Fruit fly (Drosophila melanogaster) whole organism, embryonic: Measurements from ENCODE around the gene Gr93a.

Source experiments
- Bdp1 ChIP-seq: fragments of 200-800 bp; sonication (Bioruptor generic); optimal IDR thresholded peaks from 3 replicates; lab custom pipeline; 2016; ENCODE audit warnings: missing biosample characterization, missing genetic modification characterization
- CG10209 ChIP-seq: fragments of 200-800 bp; sonication (Bioruptor generic); optimal IDR thresholded peaks from 3 replicates; lab custom pipeline; 2017; ENCODE audit warnings: missing biosample characterization, mild to moderate bottlenecking, missing genetic modification characterization, missing genetic modification reagents
- CG10274 ChIP-seq: fragments of 200-800 bp; sonication (Bioruptor generic); optimal IDR thresholded peaks from 3 replicates; lab custom pipeline; 2017; ENCODE audit warnings: missing biosample characterization, mild to moderate bottlenecking, missing genetic modification characterization
- CG11504 ChIP-seq: fragments of 200-800 bp; sonication (Bioruptor generic); optimal IDR thresholded peaks from 3 replicates; lab custom pipeline; 2019; ENCODE audit warnings: missing biosample characterization, mild to moderate bottlenecking, missing genetic modification characterization, moderate library complexity
- CG11695 ChIP-seq: fragments of 200-800 bp; sonication (Bioruptor generic); IDR thresholded peaks from 3 replicates; pipeline ENCODE4 v1.3.6; 2022; ENCODE audit warnings: missing biosample characterization, missing genetic modification characterization
- CG12744 ChIP-seq: fragments of 200-800 bp; sonication (Bioruptor generic); optimal IDR thresholded peaks from 2 replicates; lab custom pipeline; 2016; ENCODE audit warnings: missing biosample characterization, missing genetic modification characterization
- CG14965 ChIP-seq: fragments of 200-800 bp; sonication (Bioruptor generic); optimal IDR thresholded peaks from 2 replicates; lab custom pipeline; 2016; ENCODE audit warnings: missing biosample characterization, missing genetic modification characterization, borderline replicate concordance
- CG15011 ChIP-seq: fragments of 200-800 bp; sonication (Bioruptor generic); optimal IDR thresholded peaks from 3 replicates; lab custom pipeline; 2018; ENCODE audit warnings: missing biosample characterization, mild to moderate bottlenecking, missing genetic modification characterization
- CG17359 ChIP-seq: fragments of 200-800 bp; sonication (Bioruptor generic); optimal IDR thresholded peaks from 3 replicates; lab custom pipeline; 2018; ENCODE audit warnings: missing biosample characterization, mild to moderate bottlenecking, missing genetic modification characterization, moderate library complexity
- CG31365 ChIP-seq: fragments of 200-800 bp; sonication (Bioruptor generic); optimal IDR thresholded peaks from 2 replicates; lab custom pipeline; 2018; ENCODE audit warnings: missing biosample characterization, mild to moderate bottlenecking, missing genetic modification characterization
- CG31388 ChIP-seq: fragments of 200-800 bp; sonication (Bioruptor generic); optimal IDR thresholded peaks from 2 replicates; lab custom pipeline; 2016; ENCODE audit warnings: missing biosample characterization, missing genetic modification characterization
- CG33557 ChIP-seq: fragments of 200-800 bp; sonication (Bioruptor generic); optimal IDR thresholded peaks from 2 replicates; lab custom pipeline; 2019; ENCODE audit warnings: missing biosample characterization, mild to moderate bottlenecking, missing genetic modification characterization, moderate library complexity
- CG34376 ChIP-seq: fragments of 200-800 bp; sonication (Bioruptor generic); optimal IDR thresholded peaks from 2 replicates; lab custom pipeline; 2018; ENCODE audit warnings: missing biosample characterization, mild to moderate bottlenecking, missing genetic modification characterization
- CG34422 ChIP-seq: fragments of 200-800 bp; sonication (Bioruptor generic); IDR thresholded peaks from 3 replicates; pipeline ENCODE4 v1.3.6; 2022; ENCODE audit warnings: missing biosample characterization, missing genetic modification characterization
- CG6272 ChIP-seq: fragments of 200-800 bp; sonication (Bioruptor generic); IDR thresholded peaks from 2 replicates; pipeline ENCODE4 v1.3.6; 2022; ENCODE audit warnings: missing biosample characterization, missing genetic modification characterization
- CG7556 ChIP-seq: fragments of 200-800 bp; sonication (Bioruptor generic); optimal IDR thresholded peaks from 2 replicates; lab custom pipeline; 2017; ENCODE audit warnings: missing biosample characterization, mild to moderate bottlenecking, missing genetic modification characterization
- CG8359 ChIP-seq: fragments of 200-800 bp; sonication (Bioruptor generic); optimal IDR thresholded peaks from 2 replicates; lab custom pipeline; 2017; ENCODE audit warnings: missing biosample characterization, mild to moderate bottlenecking, missing genetic modification characterization, borderline replicate concordance
- CG9932 ChIP-seq: fragments of 200-800 bp; sonication (Bioruptor generic); IDR thresholded peaks from 2 replicates; pipeline ENCODE4 v1.3.6; 2022; ENCODE audit warnings: missing biosample characterization, missing genetic modification characterization
- D19A ChIP-seq: fragments of 200-800 bp; optimal IDR thresholded peaks from 3 replicates; lab custom pipeline; 2019; ENCODE audit warnings: missing biosample characterization, mild to moderate bottlenecking, missing genetic modification characterization, moderate library complexity
- Dll ChIP-seq: fragments of 200-800 bp; sonication (Bioruptor generic); IDR thresholded peaks from 4 replicates; pipeline ENCODE4 v1.3.6; 2022; ENCODE audit warnings: missing biosample characterization, missing genetic modification characterization; ENCODE audit not compliant: partially characterized antibody
- Fer1 ChIP-seq: fragments of 200-800 bp; sonication (Bioruptor generic); optimal IDR thresholded peaks from 2 replicates; lab custom pipeline; 2017; ENCODE audit warnings: missing biosample characterization, mild to moderate bottlenecking, missing genetic modification characterization
- Hand ChIP-seq: fragments of 200-800 bp; sonication (Bioruptor generic); optimal IDR thresholded peaks from 2 replicates; lab custom pipeline; 2017; ENCODE audit warnings: mild to moderate bottlenecking, missing biosample characterization, missing genetic modification reagents, missing genetic modification characterization
- HmgD ChIP-seq: fragments of 200-800 bp; sonication (Bioruptor generic); optimal IDR thresholded peaks from 3 replicates; lab custom pipeline; 2016; ENCODE audit warnings: missing biosample characterization, missing genetic modification characterization
- Hr51 ChIP-seq, 2 experiments: fragments of 200-800 bp; sonication (Bioruptor generic); optimal IDR thresholded peaks; 2 replicates in 1 of 2; 3 replicates in 1 of 2; lab custom pipeline; 2016 to 2018; ENCODE audit warnings: missing biosample characterization in 2 of 2, missing genetic modification characterization in 2 of 2, mild to moderate bottlenecking in 1 of 2, moderate library complexity in 1 of 2
- Pdp1 ChIP-seq, 2 experiments: fragments of 200-800 bp; sonication (Bioruptor generic); optimal IDR thresholded peaks; 3 replicates each; lab custom pipeline; 2016; ENCODE audit warnings: missing biosample characterization in 2 of 2, missing genetic modification characterization in 2 of 2, mild to moderate bottlenecking in 1 of 2, moderate library complexity in 1 of 2
- Sox102F ChIP-seq: fragments of 200-800 bp; sonication (Bioruptor generic); optimal IDR thresholded peaks from 2 replicates; lab custom pipeline; 2018; ENCODE audit warnings: missing biosample characterization, mild to moderate bottlenecking, missing genetic modification characterization, moderate library complexity
- Sry-δ ChIP-seq: fragments of 200-800 bp; sonication (Bioruptor generic); optimal IDR thresholded peaks from 2 replicates; lab custom pipeline; 2016; ENCODE audit warnings: missing biosample characterization, missing genetic modification characterization
- Trl ChIP-seq, 3 experiments: fragments of >200 bp in 2 of 3; fragments of 200-800 bp in 1 of 3; sonication (Bioruptor generic) in 1 of 3; optimal IDR thresholded peaks; 2 replicates in 1 of 3; 3 replicates in 2 of 3; lab custom pipeline; 2016 to 2017; ENCODE audit warnings: missing biosample characterization in 1 of 3, missing genetic modification characterization in 1 of 3
- ato ChIP-seq: fragments of 200-800 bp; sonication (Bioruptor generic); IDR thresholded peaks from 2 replicates; pipeline ENCODE4 v1.3.6; 2022; ENCODE audit warnings: missing biosample characterization, missing genetic modification characterization; ENCODE audit not compliant: partially characterized antibody
- crol ChIP-seq: fragments of 200-800 bp; sonication (Bioruptor generic); IDR thresholded peaks from 2 replicates; pipeline ENCODE4 v1.3.6; 2022; ENCODE audit warnings: missing biosample characterization, missing genetic modification characterization
- exex ChIP-seq: fragments of 200-800 bp; sonication (Bioruptor generic); optimal IDR thresholded peaks from 4 replicates; lab custom pipeline; 2018; ENCODE audit warnings: missing biosample characterization, mild to moderate bottlenecking, missing genetic modification characterization, moderate library complexity
- fd3F ChIP-seq: fragments of 200-800 bp; sonication (Bioruptor generic); optimal IDR thresholded peaks from 2 replicates; lab custom pipeline; 2018; ENCODE audit warnings: missing biosample characterization, mild to moderate bottlenecking, missing genetic modification characterization, moderate library complexity
- gfzf ChIP-seq: fragments of 200-800 bp; sonication (Bioruptor generic); optimal IDR thresholded peaks from 2 replicates; lab custom pipeline; 2016; ENCODE audit warnings: missing biosample characterization, mild to moderate bottlenecking, missing genetic modification characterization, moderate library complexity
- gsb ChIP-seq: fragments of 200-800 bp; sonication (Bioruptor generic); IDR thresholded peaks from 2 replicates; pipeline ENCODE4 v1.3.6; 2022; ENCODE audit warnings: missing biosample characterization, missing genetic modification characterization
- hth ChIP-seq: fragments of >200 bp; optimal IDR thresholded peaks from 2 replicates; lab custom pipeline; 2017; ENCODE audit warnings: inconsistent platforms
- ind ChIP-seq: fragments of 200-800 bp; sonication (Bioruptor generic); optimal IDR thresholded peaks from 3 replicates; lab custom pipeline; 2016; ENCODE audit warnings: missing biosample characterization, missing genetic modification characterization
- inv ChIP-seq: fragments of 200-800 bp; sonication (Bioruptor generic); IDR thresholded peaks from 2 replicates; pipeline ENCODE4 v1.3.6; 2022; ENCODE audit warnings: missing biosample characterization, missing genetic modification characterization; ENCODE audit not compliant: partially characterized antibody
- jing ChIP-seq: fragments of 200-800 bp; sonication (Bioruptor generic); optimal IDR thresholded peaks from 2 replicates; lab custom pipeline; 2018; ENCODE audit warnings: missing biosample characterization, mild to moderate bottlenecking, missing genetic modification characterization
- kay ChIP-seq: fragments of 200-800 bp; sonication (Bioruptor generic); optimal IDR thresholded peaks from 2 replicates; lab custom pipeline; 2016; ENCODE audit warnings: missing biosample characterization, missing genetic modification characterization
- knrl ChIP-seq: fragments of 200-800 bp; sonication (Bioruptor generic); IDR thresholded peaks from 3 replicates; pipeline ENCODE4 v1.3.6; 2022; ENCODE audit warnings: missing biosample characterization, missing genetic modification characterization; ENCODE audit not compliant: partially characterized antibody
- lmd ChIP-seq: fragments of 200-800 bp; sonication (Bioruptor generic); IDR thresholded peaks from 2 replicates; pipeline ENCODE4 v1.3.6; 2022; ENCODE audit warnings: missing biosample characterization, missing genetic modification characterization
- ro ChIP-seq: fragments of 200-800 bp; sonication (Bioruptor generic); IDR thresholded peaks from 2 replicates; pipeline ENCODE4 v1.3.6; 2022; ENCODE audit warnings: missing biosample characterization, missing genetic modification characterization
- slbo ChIP-seq: fragments of 200-800 bp; sonication (Bioruptor generic); IDR thresholded peaks from 2 replicates; pipeline ENCODE4 v1.3.6; 2022; ENCODE audit warnings: missing biosample characterization, missing genetic modification characterization
- stc ChIP-seq: fragments of 200-800 bp; sonication (Bioruptor generic); IDR thresholded peaks from 2 replicates; pipeline ENCODE4 v1.3.6; 2022; ENCODE audit warnings: missing biosample characterization, missing genetic modification characterization
- stwl ChIP-seq: fragments of 200-800 bp; sonication (Bioruptor generic); optimal IDR thresholded peaks from 3 replicates; lab custom pipeline; 2018; ENCODE audit warnings: missing biosample characterization, mild to moderate bottlenecking, missing genetic modification characterization, moderate library complexity
- toy ChIP-seq: fragments of 200-800 bp; sonication (Bioruptor generic); IDR thresholded peaks from 2 replicates; pipeline ENCODE4 v1.3.6; 2022; ENCODE audit warnings: missing biosample characterization, missing genetic modification characterization
- trem ChIP-seq: fragments of 200-800 bp; optimal IDR thresholded peaks from 3 replicates; lab custom pipeline; 2019; ENCODE audit warnings: missing biosample characterization, mild to moderate bottlenecking, missing genetic modification characterization, moderate library complexity
- tup ChIP-seq: fragments of 200-800 bp; sonication (Bioruptor generic); optimal IDR thresholded peaks from 2 replicates; lab custom pipeline; 2016; ENCODE audit warnings: missing biosample characterization, mild to moderate bottlenecking, missing genetic modification characterization, moderate library complexity
- usp ChIP-seq: fragments of >200 bp; optimal IDR thresholded peaks from 2 replicates; lab custom pipeline; 2017; ENCODE audit warnings: missing biosample characterization, missing genetic modification characterization
- zfh2 ChIP-seq: fragments of 200-800 bp; sonication (Bioruptor generic); optimal IDR thresholded peaks from 2 replicates; lab custom pipeline; 2016; ENCODE audit warnings: missing biosample characterization, missing genetic modification characterization

The Gr93a gene

DNA sequence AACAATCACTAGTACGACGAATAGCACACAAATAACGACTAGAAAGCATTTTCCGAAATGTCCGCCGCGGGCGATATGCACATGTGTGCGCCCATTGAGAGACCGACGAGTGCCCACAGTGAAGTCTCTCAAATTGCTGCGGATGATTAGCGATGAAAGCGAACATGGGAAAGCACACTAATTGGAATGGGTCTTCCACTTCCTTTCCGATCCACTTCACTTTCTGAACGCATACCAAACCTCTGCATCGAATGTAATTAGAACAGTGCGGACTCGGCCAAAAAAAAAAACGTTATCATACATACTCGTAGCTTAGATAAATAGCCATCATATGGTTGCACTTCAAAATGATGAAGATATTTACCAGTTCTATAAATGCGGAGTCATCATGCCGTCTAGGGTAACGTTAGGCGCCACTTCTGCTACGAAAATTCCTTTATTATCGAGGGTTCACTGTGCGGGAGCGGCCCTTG is 17.7 kb downstream of the Gr93a start (continued):
- TF ChIP-seq Sox102F, result peak; percentile 54
- no peak for TF ChIP-seq CG14965
- no peak for TF ChIP-seq ato (GFP tag; lab: Robert Waterston, UW)
- no peak for TF ChIP-seq jing (GFP tag; lab: Kevin White, UChicago)
- no peak; the same call in 1 of the 3 replicates for TF ChIP-seq CG34422 (GFP tag; lab: Robert Waterston, UW)
- TF ChIP-seq CG33557, result peak; percentile 60
- TF ChIP-seq Fer1 (GFP tag; lab: Kevin White, UChicago), result no peak
- peak; percentile 38 for TF ChIP-seq kay (GFP tag; lab: Kevin White, UChicago)
- no peak for TF ChIP-seq usp (GFP tag; lab: Kevin White, UChicago)
- TF ChIP-seq Trl (optimal IDR thresholded peaks at IDR 0.05; lab: Kevin White, UChicago), result no peak
- TF ChIP-seq Trl (GFP tag; optimal IDR thresholded peaks at IDR 0.05; lab: Kevin White, UChicago), result peak; percentile 3
- no peak for TF ChIP-seq ro (GFP tag; lab: Robert Waterston, UW)
- TF ChIP-seq stwl (tag; lab: Kevin White, UChicago), result no peak
- peak; percentile 50 for TF ChIP-seq CG10209 (GFP tag; lab: Kevin White, UChicago)
- no peak for TF ChIP-seq trem (tag; lab: Kevin White, UChicago)
- no peak for TF ChIP-seq CG31365 (tag; lab: Kevin White, UChicago)
- TF ChIP-seq CG31388 (GFP tag; lab: Kevin White, UChicago), result no peak
- no peak for TF ChIP-seq gfzf
- TF ChIP-seq crol (GFP tag; lab: Robert Waterston, UW), result 0 out of 2 replicates have a peak, but pooled peaks have one; percentile 24
- TF ChIP-seq tup (GFP tag; lab: Kevin White, UChicago), result peak; percentile 14
- no peak for TF ChIP-seq CG9932 (GFP tag; lab: Robert Waterston, UW)
- no peak for TF ChIP-seq Dll
- TF ChIP-seq lmd, result peak; percentile 67
- no peak for TF ChIP-seq HmgD (GFP tag; lab: Kevin White, UChicago)
- no peak for TF ChIP-seq CG34376 (GFP tag; lab: Kevin White, UChicago)
- no peak for TF ChIP-seq zfh2 (GFP tag; lab: Kevin White, UChicago)
- 0 out of 3 replicates have a peak, but pooled peaks have one; percentile 25 for TF ChIP-seq CG11695 (GFP tag; lab: Robert Waterston, UW)
- TF ChIP-seq CG8359, result no peak
- TF ChIP-seq CG15011 (GFP tag; lab: Kevin White, UChicago), result no peak
- peak; percentile 6 for TF ChIP-seq CG17359 (tag; lab: Kevin White, UChicago)
- no peak for TF ChIP-seq inv (GFP tag; lab: Robert Waterston, UW)
- peak; percentile 49 for TF ChIP-seq slbo
- no peak for TF ChIP-seq Sry-δ
- no peak for TF ChIP-seq hth (lab: Kevin White, UChicago)
- no peak for TF ChIP-seq Hand (GFP tag; lab: Kevin White, UChicago)
- TF ChIP-seq exex (tag; lab: Kevin White, UChicago), result no peak
- TF ChIP-seq Pdp1 (GFP tag; optimal IDR thresholded peaks at IDR 0.05; lab: Kevin White, UChicago), result peak; percentile 5 to 21
- TF ChIP-seq CG6272, result 0 out of 2 replicates have a peak, but pooled peaks have one; percentile 12
- no peak for TF ChIP-seq CG10274 (GFP tag; lab: Kevin White, UChicago)
- TF ChIP-seq D19A, result no peak
- no peak for TF ChIP-seq gsb
- no peak for TF ChIP-seq Bdp1 (GFP tag; lab: Kevin White, UChicago)
- TF ChIP-seq stc, result 0 out of 2 replicates have a peak, but pooled peaks have one; percentile 45
- TF ChIP-seq knrl, result no peak
- peak; percentile 34 to 38 for TF ChIP-seq Hr51 (GFP tag; optimal IDR thresholded peaks at IDR 0.05; lab: Kevin White, UChicago)
- no peak for TF ChIP-seq CG12744 (GFP tag; lab: Kevin White, UChicago)
- TF ChIP-seq CG7556 (GFP tag; lab: Kevin White, UChicago), result peak; percentile 51
- no peak for TF ChIP-seq toy
- TF ChIP-seq fd3F, result no peak
- TF ChIP-seq CG11504 (tag; lab: Kevin White, UChicago), result peak; percentile 37
- TF ChIP-seq ind (GFP tag; lab: Kevin White, UChicago), result peak; percentile 8
